Worm (Caenorhabditis elegans) whole organism, young adult: ENCODE data around the gene F56D6.11.

Source experiments
- B0336.3 ChIP-seq: fragments of 200-800 bp; sonication (Bioruptor generic); IDR thresholded peaks from 2 replicates; pipeline ENCODE4 v1.3.6; 2022; ENCODE audit warnings: missing genetic modification characterization, missing compliant biosample characterization
- F57A8.1 ChIP-seq: fragments of 200-800 bp; sonication (Bioruptor generic); optimal IDR thresholded peaks from 2 replicates; lab custom pipeline; 2018; ENCODE audit warnings: mild to moderate bottlenecking, missing genetic modification characterization, moderate library complexity, missing compliant biosample characterization
- ama-1 ChIP-seq, 3 experiments: fragments of 150-350 bp in 1 of 3; sonication (generic microtip) in 2 of 3; optimal IDR thresholded peaks; 2 replicates each; lab custom pipeline; 2014 to 2018; ENCODE audit warnings: missing biosample characterization in 2 of 3, missing genetic modification characterization in 2 of 3, missing genetic modification reagents in 2 of 3
- athp-1 ChIP-seq: sonication (generic microtip); optimal IDR thresholded peaks from 2 replicates; lab custom pipeline; 2017; ENCODE audit warnings: mild to moderate bottlenecking, missing genetic modification characterization, missing compliant biosample characterization
- chd-7 ChIP-seq: sonication (generic microtip); optimal IDR thresholded peaks from 2 replicates; lab custom pipeline; 2016; ENCODE audit warnings: mild to moderate bottlenecking, missing genetic modification characterization, moderate library complexity, missing compliant biosample characterization
- madf-3 ChIP-seq: fragments of 200-800 bp; sonication (Bioruptor generic); IDR thresholded peaks from 2 replicates; pipeline ENCODE4 v1.3.6; 2022; ENCODE audit warnings: missing genetic modification reagents, missing genetic modification characterization, missing compliant biosample characterization
- unc-130 ChIP-seq: sonication (generic microtip); optimal IDR thresholded peaks from 2 replicates; lab custom pipeline; 2016; ENCODE audit warnings: missing genetic modification reagents, missing genetic modification characterization, missing compliant biosample characterization

DNA sequence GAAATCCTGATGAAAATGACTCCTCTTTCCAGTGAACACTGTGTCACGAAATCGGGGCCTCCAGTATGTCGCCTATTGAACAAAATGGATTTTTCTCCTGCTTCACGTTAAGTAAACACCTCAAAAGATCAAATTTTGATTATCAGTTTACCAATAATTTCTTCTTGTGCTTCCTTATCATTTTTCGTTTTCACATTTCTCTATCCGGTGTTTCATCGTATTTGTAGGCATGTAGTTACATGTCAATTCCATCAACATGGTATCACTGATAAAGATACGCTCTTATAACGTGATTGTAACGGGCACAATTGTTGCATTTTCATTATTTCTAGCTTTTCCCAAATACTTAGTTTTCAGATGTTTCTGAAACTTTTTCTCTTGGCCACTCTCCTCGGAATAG, 38.2 kb upstream of the F56D6.11 start, which contains the start of gene clec-72:
- no peak for TF ChIP-seq athp-1 (tag; lab: Kevin White, UChicago)
- no peak for TF ChIP-seq B0336.3 (GFP tag; lab: Robert Waterston, UW)
- TF ChIP-seq F57A8.1 (GFP tag; lab: Kevin White, UChicago) = no peak
- no peak for TF ChIP-seq ama-1 (optimal IDR thresholded peaks at IDR 0.05; lab: Kevin White, UChicago)
- TF ChIP-seq ama-1 (GFP tag; optimal IDR thresholded peaks at IDR 0.05; lab: Kevin White, UChicago) = no peak
- no peak for TF ChIP-seq unc-130 (GFP tag; lab: Kevin White, UChicago)
- no peak for TF ChIP-seq madf-3 (GFP tag; lab: Robert Waterston, UW)
- no peak for TF ChIP-seq chd-7 (tag; lab: Kevin White, UChicago)
